Worm (Caenorhabditis elegans): ENCODE measurements around the gene T06E6.1.

- TF ChIP-seq pqm-1 (tag; optimal IDR thresholded peaks at IDR 0.05) = no peak
- no peak for TF ChIP-seq ceh-30 (tag; optimal IDR thresholded peaks at IDR 0.05)
These were observed 49.4 kb upstream of the T06E6.1 start, which contains the start of gene T26H5.11 for ce11 chrV:15444188-15444587.

Data from whole organism, late embryonic.